Fruit fly (Drosophila melanogaster) whole organism, prepupa: Measurements from ENCODE around the gene CG7370.
A peak's percentile ranks its signal among the peaks of the same experiment; 100 is the strongest.

Experiments
- Blimp-1 ChIP-seq: fragments of 200-800 bp; sonication (Bioruptor generic); optimal IDR thresholded peaks from 3 replicates; lab custom pipeline; 2017; ENCODE audit warnings: missing biosample characterization, missing genetic modification characterization, mild to moderate bottlenecking, moderate library complexity, missing genetic modification reagents
- CG10631 ChIP-seq: fragments of 200-800 bp; sonication (Bioruptor generic); optimal IDR thresholded peaks from 2 replicates; lab custom pipeline; 2016; ENCODE audit warnings: missing biosample characterization, missing genetic modification characterization
- CG10669 ChIP-seq: fragments of 200-800 bp; sonication (Bioruptor generic); optimal IDR thresholded peaks from 3 replicates; lab custom pipeline; 2018; ENCODE audit warnings: missing biosample characterization, mild to moderate bottlenecking, missing genetic modification characterization, moderate library complexity
- CG11294 ChIP-seq: fragments of 200-800 bp; sonication (Bioruptor generic); IDR thresholded peaks from 2 replicates; pipeline ENCODE4 v1.3.6; 2022; ENCODE audit warnings: missing biosample characterization, missing genetic modification characterization
- CG11762 ChIP-seq: fragments of 200-800 bp; sonication (Bioruptor generic); optimal IDR thresholded peaks from 3 replicates; lab custom pipeline; 2016; ENCODE audit warnings: missing biosample characterization, missing genetic modification characterization; ENCODE audit not compliant: insufficient read depth
- CG11902 ChIP-seq: fragments of 200-800 bp; sonication (Bioruptor generic); optimal IDR thresholded peaks from 3 replicates; lab custom pipeline; 2016; ENCODE audit warnings: missing biosample characterization, missing genetic modification characterization
- CG15336 ChIP-seq: fragments of 200-800 bp; sonication (Bioruptor generic); IDR thresholded peaks from 2 replicates; pipeline ENCODE4 v1.3.6; 2022; ENCODE audit warnings: missing biosample characterization, missing genetic modification characterization
- CG1621 ChIP-seq: fragments of 200-800 bp; sonication (Bioruptor generic); optimal IDR thresholded peaks from 3 replicates; lab custom pipeline; 2018; ENCODE audit warnings: missing biosample characterization, mild to moderate bottlenecking, missing genetic modification characterization
- CG16779 ChIP-seq: fragments of 200-800 bp; sonication (Bioruptor generic); optimal IDR thresholded peaks from 3 replicates; lab custom pipeline; 2017; ENCODE audit warnings: missing biosample characterization, mild to moderate bottlenecking, missing genetic modification characterization
- CG3032 ChIP-seq: fragments of 200-800 bp; optimal IDR thresholded peaks from 2 replicates; lab custom pipeline; 2019; ENCODE audit warnings: missing biosample characterization, mild to moderate bottlenecking, missing genetic modification characterization, moderate library complexity
- CG31627 ChIP-seq: fragments of 200-800 bp; sonication (Bioruptor generic); optimal IDR thresholded peaks from 3 replicates; lab custom pipeline; 2016; ENCODE audit warnings: missing biosample characterization, missing genetic modification characterization
- CG34406 ChIP-seq: fragments of 200-800 bp; sonication (Bioruptor generic); optimal IDR thresholded peaks from 3 replicates; lab custom pipeline; 2016; ENCODE audit warnings: missing biosample characterization, missing genetic modification characterization
- CG3919 ChIP-seq: fragments of 200-800 bp; sonication (Bioruptor generic); optimal IDR thresholded peaks from 3 replicates; lab custom pipeline; 2016; ENCODE audit warnings: missing biosample characterization, missing genetic modification characterization
- CG6163 ChIP-seq: fragments of 200-800 bp; sonication (Bioruptor generic); IDR thresholded peaks from 3 replicates; pipeline ENCODE4 v1.3.6; 2022; ENCODE audit warnings: missing biosample characterization, missing genetic modification characterization
- CG6792 ChIP-seq: fragments of 200-800 bp; sonication (Bioruptor generic); optimal IDR thresholded peaks from 3 replicates; lab custom pipeline; 2016; ENCODE audit warnings: missing biosample characterization, missing genetic modification characterization
- CG6808 ChIP-seq: fragments of 200-800 bp; sonication (Bioruptor generic); optimal IDR thresholded peaks from 3 replicates; lab custom pipeline; 2017; ENCODE audit warnings: missing biosample characterization, missing genetic modification characterization, mild to moderate bottlenecking, moderate library complexity, missing genetic modification reagents
- CG6854 ChIP-seq: fragments of 200-800 bp; sonication (Bioruptor generic); optimal IDR thresholded peaks from 2 replicates; lab custom pipeline; 2017; ENCODE audit warnings: missing biosample characterization, mild to moderate bottlenecking, missing genetic modification characterization
- CG7368 ChIP-seq: fragments of 200-800 bp; sonication (Bioruptor generic); optimal IDR thresholded peaks from 3 replicates; lab custom pipeline; 2016; ENCODE audit warnings: missing biosample characterization, missing genetic modification characterization
- CG8119 ChIP-seq: fragments of 200-800 bp; sonication (Bioruptor generic); IDR thresholded peaks from 3 replicates; pipeline ENCODE4 v1.3.6; 2022; ENCODE audit warnings: missing biosample characterization, missing genetic modification characterization
- CG8319 ChIP-seq: fragments of 200-800 bp; sonication (Bioruptor generic); optimal IDR thresholded peaks from 3 replicates; lab custom pipeline; 2016; ENCODE audit warnings: missing biosample characterization, missing genetic modification characterization
- CG9139 ChIP-seq: fragments of 200-800 bp; sonication (Bioruptor generic); optimal IDR thresholded peaks from 3 replicates; lab custom pipeline; 2017; ENCODE audit warnings: missing biosample characterization, mild to moderate bottlenecking, missing genetic modification characterization
- Eip75B ChIP-seq: fragments of 200-800 bp; sonication (Bioruptor generic); optimal IDR thresholded peaks from 3 replicates; lab custom pipeline; 2016; ENCODE audit warnings: missing biosample characterization, missing genetic modification characterization
- Eip93F ChIP-seq: fragments of 200-800 bp; sonication (Bioruptor generic); optimal IDR thresholded peaks from 2 replicates; lab custom pipeline; 2016; ENCODE audit warnings: missing biosample characterization, mild to moderate bottlenecking, missing genetic modification characterization
- Ets96B ChIP-seq: fragments of 200-800 bp; optimal IDR thresholded peaks from 2 replicates; lab custom pipeline; 2019; ENCODE audit warnings: missing biosample characterization, mild to moderate bottlenecking, missing genetic modification characterization, moderate library complexity
- Gug ChIP-seq: fragments of 200-800 bp; sonication (Bioruptor generic); IDR thresholded peaks from 2 replicates; pipeline ENCODE4 v1.3.6; 2022; ENCODE audit warnings: missing biosample characterization, missing genetic modification characterization
- Hr38 ChIP-seq: sonication (Bioruptor generic); optimal IDR thresholded peaks from 2 replicates; lab custom pipeline; 2016; ENCODE audit warnings: missing biosample characterization, missing genetic modification characterization
- Hr39 ChIP-seq: fragments of 200-800 bp; sonication (Bioruptor generic); optimal IDR thresholded peaks from 2 replicates; lab custom pipeline; 2016; ENCODE audit warnings: missing biosample characterization, missing genetic modification characterization
- Hr4 ChIP-seq: fragments of 200-800 bp; sonication (Bioruptor generic); optimal IDR thresholded peaks from 3 replicates; lab custom pipeline; 2016; ENCODE audit warnings: missing biosample characterization, missing genetic modification characterization
- Met ChIP-seq: fragments of 200-800 bp; sonication (Bioruptor generic); optimal IDR thresholded peaks from 3 replicates; lab custom pipeline; 2016; ENCODE audit warnings: missing biosample characterization, missing genetic modification characterization
- Smox ChIP-seq: fragments of 200-800 bp; sonication (Bioruptor generic); optimal IDR thresholded peaks from 3 replicates; lab custom pipeline; 2016; ENCODE audit warnings: missing biosample characterization, missing genetic modification characterization
- Sox102F ChIP-seq: fragments of 200-800 bp; sonication (Bioruptor generic); optimal IDR thresholded peaks from 2 replicates; lab custom pipeline; 2016; ENCODE audit warnings: missing biosample characterization, mild to moderate bottlenecking, missing genetic modification characterization
- Sox14 ChIP-seq: fragments of 200-800 bp; sonication (Bioruptor generic); optimal IDR thresholded peaks from 3 replicates; lab custom pipeline; 2016; ENCODE audit warnings: missing biosample characterization, missing genetic modification characterization
- achi ChIP-seq: fragments of 200-800 bp; sonication (Bioruptor generic); optimal IDR thresholded peaks from 3 replicates; lab custom pipeline; 2016; ENCODE audit warnings: missing biosample characterization, missing genetic modification characterization
- acj6 ChIP-seq: fragments of 200-800 bp; sonication (Bioruptor generic); optimal IDR thresholded peaks from 3 replicates; lab custom pipeline; 2016; ENCODE audit warnings: missing biosample characterization, missing genetic modification characterization
- dsx ChIP-seq: fragments of 200-800 bp; optimal IDR thresholded peaks from 3 replicates; lab custom pipeline; 2019; ENCODE audit warnings: missing biosample characterization, mild to moderate bottlenecking, missing genetic modification characterization, moderate library complexity; ENCODE audit not compliant: poor library complexity, severe bottlenecking
- eg ChIP-seq: fragments of 200-800 bp; sonication (Bioruptor generic); IDR thresholded peaks from 3 replicates; pipeline ENCODE4 v1.3.6; 2022; ENCODE audit warnings: missing biosample characterization, missing genetic modification characterization
- esn ChIP-seq: fragments of 200-800 bp; sonication (Bioruptor generic); optimal IDR thresholded peaks from 2 replicates; lab custom pipeline; 2016; ENCODE audit warnings: missing biosample characterization, mild to moderate bottlenecking, missing genetic modification characterization, moderate library complexity
- fd59A ChIP-seq: fragments of 200-800 bp; sonication (Bioruptor generic); optimal IDR thresholded peaks from 2 replicates; lab custom pipeline; 2017; ENCODE audit warnings: missing biosample characterization, mild to moderate bottlenecking, missing genetic modification characterization, missing genetic modification reagents
- fd85E ChIP-seq: fragments of 200-800 bp; sonication (Bioruptor generic); optimal IDR thresholded peaks from 3 replicates; lab custom pipeline; 2016; ENCODE audit warnings: missing biosample characterization, missing genetic modification characterization
- fkh ChIP-seq: fragments of 200-800 bp; sonication (Bioruptor generic); optimal IDR thresholded peaks from 3 replicates; lab custom pipeline; 2017; ENCODE audit warnings: missing biosample characterization, mild to moderate bottlenecking, missing genetic modification characterization, moderate library complexity
- lz ChIP-seq: fragments of 200-800 bp; sonication (Bioruptor generic); optimal IDR thresholded peaks from 3 replicates; lab custom pipeline; 2016; ENCODE audit warnings: missing biosample characterization, missing genetic modification characterization
- net ChIP-seq: fragments of 200-800 bp; sonication (Bioruptor generic); optimal IDR thresholded peaks from 3 replicates; lab custom pipeline; 2016; ENCODE audit warnings: missing biosample characterization, missing genetic modification characterization
- pdm3 ChIP-seq: fragments of 200-800 bp; sonication (Bioruptor generic); optimal IDR thresholded peaks from 3 replicates; lab custom pipeline; 2016; ENCODE audit warnings: missing biosample characterization, missing genetic modification characterization
- salr ChIP-seq, 2 experiments: fragments of 200-800 bp; sonication (Bioruptor generic); optimal IDR thresholded peaks; 3 replicates each; lab custom pipeline; 2016 to 2018; ENCODE audit warnings: missing biosample characterization in 2 of 2, missing genetic modification characterization in 2 of 2, mild to moderate bottlenecking in 1 of 2
- spab ChIP-seq: fragments of 200-800 bp; sonication (Bioruptor generic); optimal IDR thresholded peaks from 2 replicates; lab custom pipeline; 2017; ENCODE audit warnings: missing biosample characterization, mild to moderate bottlenecking, missing genetic modification characterization, missing genetic modification reagents
- ss ChIP-seq, 2 experiments: fragments of 200-800 bp; sonication (Bioruptor generic); optimal IDR thresholded peaks; 2 replicates in 1 of 2; 3 replicates in 1 of 2; lab custom pipeline; 2017 to 2018; ENCODE audit warnings: mild to moderate bottlenecking in 2 of 2, missing biosample characterization in 2 of 2, missing genetic modification characterization in 2 of 2, moderate library complexity in 1 of 2
- svp ChIP-seq: fragments of 200-800 bp; sonication (Bioruptor generic); peaks from one replicate; lab custom pipeline; 2016; ENCODE audit warnings: missing biosample characterization, missing genetic modification characterization
- topi ChIP-seq: fragments of 200-800 bp; sonication (Bioruptor generic); optimal IDR thresholded peaks from 3 replicates; lab custom pipeline; 2016; ENCODE audit warnings: missing biosample characterization, missing genetic modification characterization
- vri ChIP-seq: fragments of 200-800 bp; sonication (Bioruptor generic); optimal IDR thresholded peaks from 3 replicates; lab custom pipeline; 2016; ENCODE audit warnings: missing biosample characterization, mild to moderate bottlenecking, missing genetic modification characterization

Gene CG7370

dm6 chr3L:21800424-21800823 is 30.8 kb downstream of the CG7370 start:
- TF ChIP-seq CG16779 (tag; lab: Kevin White, UChicago) (no peak), CG6163 (no peak), dsx (GFP tag; lab: Kevin White, UChicago) (peak; percentile 28), ss (GFP tag; optimal IDR thresholded peaks at IDR 0.05; lab: Kevin White, UChicago) (peak in 1 of 2 experiments; percentile 20), CG11902 (no peak), CG11762 (GFP tag; lab: Kevin White, UChicago) (no peak), CG8119 (GFP tag; lab: Robert Waterston, UW) (no peak), Sox102F (GFP tag; lab: Kevin White, UChicago) (no peak)

- TF ChIP-seq fd59A (peak; percentile 22), fkh (GFP tag; lab: Kevin White, UChicago) (no peak), Smox (GFP tag; lab: Kevin White, UChicago) (peak; percentile 36), CG10631 (GFP tag; lab: Kevin White, UChicago) (peak; percentile 70), CG34406 (GFP tag; lab: Kevin White, UChicago) (peak; percentile 74), CG1621 (tag; lab: Kevin White, UChicago) (peak; percentile 28), CG9139 (GFP tag; lab: Kevin White, UChicago) (no peak), fd85E (GFP tag; lab: Kevin White, UChicago) (no peak), CG16779 (tag; lab: Kevin White, UChicago) (peak; percentile 46), eg (GFP tag; lab: Robert Waterston, UW) (peak; percentile 95), CG6854 (no peak), Hr39 (GFP tag; lab: Kevin White, UChicago) (peak; percentile 33), Eip93F (GFP tag; lab: Kevin White, UChicago) (no peak), CG3032 (tag; lab: Kevin White, UChicago) (peak; percentile 77), Sox14 (peak; percentile 47), Eip75B (GFP tag; lab: Kevin White, UChicago) (peak; percentile 22), acj6 (GFP tag; lab: Kevin White, UChicago) (peak; percentile 73), CG6808 (GFP tag; lab: Kevin White, UChicago) (peak; percentile 52), pdm3 (GFP tag; lab: Kevin White, UChicago) (peak; percentile 36), CG8319 (GFP tag; lab: Kevin White, UChicago) (no peak), topi (GFP tag; lab: Kevin White, UChicago) (peak; percentile 45), dsx (GFP tag; lab: Kevin White, UChicago) (peak; percentile 61), net (GFP tag; lab: Kevin White, UChicago) (peak; percentile 58), salr (GFP tag; optimal IDR thresholded peaks at IDR 0.05; lab: Kevin White, UChicago) (peak in 1 of 2 experiments; percentile 25), CG8119 (GFP tag; lab: Robert Waterston, UW) (peak; percentile 89), CG11294 (GFP tag; lab: Robert Waterston, UW) (peak; percentile 36; the same call in 1 of the 2 replicates), CG15336 (GFP tag; lab: Robert Waterston, UW) (peak; percentile 83), Met (GFP tag; lab: Kevin White, UChicago) (peak; percentile 49), lz (GFP tag; lab: Kevin White, UChicago) (peak; percentile 52), CG31627 (GFP tag; lab: Kevin White, UChicago) (peak; percentile 23), CG3919 (GFP tag; lab: Kevin White, UChicago) (peak; percentile 67), Ets96B (tag; lab: Kevin White, UChicago) (peak; percentile 76), Blimp-1 (peak; percentile 30), Gug (peak; percentile 47; the same call in 1 of the 2 replicates), CG6792 (GFP tag; lab: Kevin White, UChicago) (peak; percentile 52), vri (GFP tag; lab: Kevin White, UChicago) (peak; percentile 11), CG11902 (peak; percentile 19), CG10669 (GFP tag; lab: Kevin White, UChicago) (peak; percentile 51), Hr4 (GFP tag; lab: Kevin White, UChicago) (peak; percentile 59), esn (GFP tag; lab: Kevin White, UChicago) (peak; percentile 55), CG7368 (no peak), achi (GFP tag; lab: Kevin White, UChicago) (peak; percentile 72), spab (GFP tag; lab: Kevin White, UChicago) (peak; percentile 62), Hr38 (GFP tag; lab: Kevin White, UChicago) (no peak), svp (peak; percentile 65)
These were observed 38.5 kb downstream of the CG7370 start for dm6 chr3L:21808003-21808530.
